Worm (Caenorhabditis elegans): ENCODE measurements around the gene C23F12.3.

Gene C23F12.3

DNA sequence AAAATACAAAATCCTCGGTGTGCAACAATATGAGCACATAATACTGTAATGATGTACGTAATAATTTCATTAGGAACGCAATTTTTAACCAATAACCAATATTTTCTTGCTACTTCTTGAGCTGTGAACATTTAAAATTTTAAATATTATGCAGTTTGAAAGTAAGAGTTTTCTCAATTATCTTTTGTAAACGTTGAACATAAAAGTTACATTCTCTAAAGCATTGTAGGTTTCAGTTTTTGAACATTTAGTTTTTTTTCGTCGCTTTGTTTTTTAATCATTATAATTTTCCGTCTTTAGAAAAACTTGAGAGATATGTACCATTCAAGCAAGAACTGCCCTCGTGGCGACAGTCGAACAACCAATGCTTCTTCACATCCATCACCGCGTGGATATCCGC is at the start of gene C23F12.3:
Gene C23F12.3 (plus strand): TSS at position 301 of the 400 bp plus-strand sequence.
- TF ChIP-seq ztf-23 (GFP tag; IDR thresholded peaks at IDR 0.05) (no peak), cog-1 (tag; optimal IDR thresholded peaks at IDR 0.05) (no peak), ztf-29 (GFP tag; IDR thresholded peaks at IDR 0.05) (no peak), tab-1 (GFP tag; IDR thresholded peaks at IDR 0.05) (no peak), klf-2 (GFP tag; conservative IDR thresholded peaks at IDR 0.05) (no peak), ref-1 (GFP tag; conservative IDR thresholded peaks at IDR 0.05) (no peak), flt-1 (GFP tag; IDR thresholded peaks at IDR 0.05) (no peak), med-1 (GFP tag; optimal IDR thresholded peaks at IDR 0.05; ENCODE audit: insufficient read depth) (no peak), T22C8.4 (GFP tag; IDR thresholded peaks at IDR 0.05) (no peak)

- peak; percentile 57 for TF ChIP-seq cog-1 (tag; optimal IDR thresholded peaks at IDR 0.05)
- TF ChIP-seq ztf-29 (GFP tag; IDR thresholded peaks at IDR 0.05): no peak
These were observed 44.0 kb upstream of the C23F12.3 start, which contains the start of gene oga-1 for ce11 chrX:9347380-9347979. Gene oga-1 (minus strand): TSS chrX:9347430.

ce11 chrX:9349844-9350556 is 41.4 kb upstream of the C23F12.3 start, which contains the start of gene flp-20:
Gene flp-20 (minus strand): TSS chrX:9349894.
- TF ChIP-seq T22C8.4 (GFP tag; IDR thresholded peaks at IDR 0.05): no peak

DNA sequence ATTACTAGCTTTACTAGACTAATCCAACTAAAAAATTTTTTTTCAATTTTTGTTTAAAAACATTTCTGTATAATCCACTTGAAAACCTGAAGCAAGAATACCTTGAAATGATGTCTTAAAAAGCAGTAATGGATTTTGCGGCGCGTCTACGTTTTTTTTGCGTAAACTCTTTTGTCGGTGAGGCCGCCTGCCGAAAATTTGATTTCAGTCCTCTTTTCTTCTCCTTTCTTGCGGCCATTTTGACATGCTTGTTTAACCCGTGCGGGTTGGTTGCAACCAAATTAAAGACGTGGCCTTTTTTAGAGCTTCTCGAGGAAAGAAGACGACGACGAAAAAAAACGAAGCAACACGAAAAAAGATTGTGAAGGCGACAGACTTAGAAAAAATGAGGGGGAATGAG is 30.3 kb upstream of the C23F12.3 start:
- TF ChIP-seq ztf-29 (GFP tag; IDR thresholded peaks at IDR 0.05) (no peak), klf-2 (GFP tag; conservative IDR thresholded peaks at IDR 0.05) (no peak), tab-1 (GFP tag; IDR thresholded peaks at IDR 0.05) (no peak), cog-1 (tag; optimal IDR thresholded peaks at IDR 0.05) (no peak), ztf-23 (GFP tag; IDR thresholded peaks at IDR 0.05) (no peak), med-1 (GFP tag; optimal IDR thresholded peaks at IDR 0.05; ENCODE audit: insufficient read depth) (no peak), T22C8.4 (GFP tag; IDR thresholded peaks at IDR 0.05) (no peak), flt-1 (GFP tag; IDR thresholded peaks at IDR 0.05) (no peak), ref-1 (GFP tag; conservative IDR thresholded peaks at IDR 0.05) (no peak)

ce11 chrX:9364082-9364481 is 27.4 kb upstream of the C23F12.3 start:
- TF ChIP-seq klf-2 (GFP tag; conservative IDR thresholded peaks at IDR 0.05) (no peak), tab-1 (GFP tag; IDR thresholded peaks at IDR 0.05) (no peak), cog-1 (tag; optimal IDR thresholded peaks at IDR 0.05) (no peak), T22C8.4 (GFP tag; IDR thresholded peaks at IDR 0.05) (no peak), ref-1 (GFP tag; conservative IDR thresholded peaks at IDR 0.05) (no peak), flt-1 (GFP tag; IDR thresholded peaks at IDR 0.05) (no peak), ztf-29 (GFP tag; IDR thresholded peaks at IDR 0.05) (no peak), med-1 (GFP tag; optimal IDR thresholded peaks at IDR 0.05; ENCODE audit: insufficient read depth) (no peak), ztf-23 (GFP tag; IDR thresholded peaks at IDR 0.05) (no peak)

- no peak for TF ChIP-seq cog-1 (tag; optimal IDR thresholded peaks at IDR 0.05)
These were observed 26.9 kb upstream of the C23F12.3 start, which contains the start of gene pkc-2 for ce11 chrX:9364501-9364900. Gene pkc-2 (plus strand): TSS chrX:9364818.

ce11 chrX:9369927-9370326 is 21.5 kb upstream of the C23F12.3 start:
- TF ChIP-seq tab-1 (GFP tag; IDR thresholded peaks at IDR 0.05) (no peak), T22C8.4 (GFP tag; IDR thresholded peaks at IDR 0.05) (no peak), med-1 (GFP tag; optimal IDR thresholded peaks at IDR 0.05; ENCODE audit: insufficient read depth) (no peak), flt-1 (GFP tag; IDR thresholded peaks at IDR 0.05) (no peak), ztf-23 (GFP tag; IDR thresholded peaks at IDR 0.05) (no peak), ztf-29 (GFP tag; IDR thresholded peaks at IDR 0.05) (no peak), cog-1 (tag; optimal IDR thresholded peaks at IDR 0.05) (no peak), ref-1 (GFP tag; conservative IDR thresholded peaks at IDR 0.05) (no peak)

DNA sequence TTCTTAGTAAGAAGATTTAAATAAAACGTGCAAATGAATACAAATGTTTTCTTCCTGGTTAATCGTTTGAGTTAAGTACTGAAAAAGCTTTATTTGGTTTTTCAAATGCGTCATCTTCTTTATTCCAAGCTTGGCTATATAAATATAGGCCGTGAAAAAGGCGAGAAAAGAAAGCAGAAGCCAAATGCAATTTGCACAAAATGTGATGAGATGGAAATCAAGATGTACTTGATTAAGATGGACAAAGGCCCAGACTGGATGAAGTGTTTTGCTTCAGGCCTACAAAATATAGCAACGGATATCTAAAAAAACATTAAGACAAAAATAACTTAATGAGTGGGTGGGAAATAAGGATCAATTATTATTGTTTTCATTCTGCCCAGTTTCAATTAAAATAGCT is 19.2 kb upstream of the C23F12.3 start:
- TF ChIP-seq ztf-29 (GFP tag; IDR thresholded peaks at IDR 0.05): no peak
- no peak for TF ChIP-seq med-1 (GFP tag; optimal IDR thresholded peaks at IDR 0.05; ENCODE audit: insufficient read depth)
- no peak for TF ChIP-seq tab-1 (GFP tag; IDR thresholded peaks at IDR 0.05)
- no peak for TF ChIP-seq T22C8.4 (GFP tag; IDR thresholded peaks at IDR 0.05)
- TF ChIP-seq klf-2 (GFP tag; conservative IDR thresholded peaks at IDR 0.05): no peak
- TF ChIP-seq ref-1 (GFP tag; conservative IDR thresholded peaks at IDR 0.05): no peak
- no peak for TF ChIP-seq ztf-23 (GFP tag; IDR thresholded peaks at IDR 0.05)
- TF ChIP-seq cog-1 (tag; optimal IDR thresholded peaks at IDR 0.05): no peak
- TF ChIP-seq flt-1 (GFP tag; IDR thresholded peaks at IDR 0.05): no peak

DNA sequence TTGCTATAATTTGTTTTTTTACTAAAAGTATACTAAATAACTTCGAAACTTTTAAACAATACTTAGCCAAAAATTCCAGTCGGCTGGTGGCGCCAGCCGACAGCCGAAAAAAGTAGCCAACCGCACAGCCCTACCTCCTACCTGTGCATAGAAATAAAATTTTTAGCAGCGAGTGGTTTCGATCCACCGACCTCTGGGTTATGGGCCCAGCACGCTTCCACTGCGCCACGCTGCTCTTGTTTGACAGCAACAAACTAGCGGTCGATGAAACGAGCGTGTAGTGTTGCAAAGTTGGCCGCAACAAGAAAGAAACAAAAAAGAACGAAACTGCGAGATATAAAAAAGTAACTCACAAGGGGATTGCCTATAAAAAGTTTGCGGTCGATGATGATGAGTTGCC is 18.5 kb upstream of the C23F12.3 start:
- TF ChIP-seq klf-2 (GFP tag; conservative IDR thresholded peaks at IDR 0.05) (no peak), ref-1 (GFP tag; conservative IDR thresholded peaks at IDR 0.05) (0 out of 2 replicates have a peak, but pooled peaks have one; percentile 28), flt-1 (GFP tag; IDR thresholded peaks at IDR 0.05) (peak; percentile 82), tab-1 (GFP tag; IDR thresholded peaks at IDR 0.05) (peak; percentile 63; the same call in 1 of the 2 replicates)

DNA sequence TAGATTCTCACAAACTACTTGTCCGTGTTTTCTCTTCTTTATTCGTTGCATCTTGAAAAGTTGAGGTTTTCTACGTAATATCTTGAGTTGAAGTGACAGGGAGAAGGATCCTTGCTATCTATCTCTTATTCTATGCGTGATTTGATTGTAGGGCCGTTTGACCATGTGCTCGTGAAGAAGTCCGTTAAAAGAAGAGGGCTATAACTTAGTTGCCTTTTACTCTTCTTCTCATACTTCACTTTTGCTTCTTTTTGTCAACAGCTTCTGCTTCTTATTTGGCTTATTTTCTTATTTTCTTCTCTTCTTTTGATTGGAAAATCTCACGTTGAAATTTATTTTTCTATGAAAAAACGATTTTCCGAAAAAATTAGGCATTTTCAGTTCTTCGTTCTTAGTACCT is 17.7 kb upstream of the C23F12.3 start:
- TF ChIP-seq ztf-29 (GFP tag; IDR thresholded peaks at IDR 0.05) (no peak), ztf-23 (GFP tag; IDR thresholded peaks at IDR 0.05) (no peak), ref-1 (GFP tag; conservative IDR thresholded peaks at IDR 0.05) (no peak), T22C8.4 (GFP tag; IDR thresholded peaks at IDR 0.05) (no peak), cog-1 (tag; optimal IDR thresholded peaks at IDR 0.05) (no peak), tab-1 (GFP tag; IDR thresholded peaks at IDR 0.05) (no peak), klf-2 (GFP tag; conservative IDR thresholded peaks at IDR 0.05) (no peak), flt-1 (GFP tag; IDR thresholded peaks at IDR 0.05) (no peak), med-1 (GFP tag; optimal IDR thresholded peaks at IDR 0.05; ENCODE audit: insufficient read depth) (no peak)
